Worm (Caenorhabditis elegans) whole organism, L3 larva: Measurements from ENCODE around the gene clc-9.

ENCODE experiments used
- ceh-16 ChIP-seq: sonication (generic microtip); optimal IDR thresholded peaks from 2 replicates; lab custom pipeline; 2017; ENCODE audit warnings: missing biosample characterization, missing genetic modification characterization
- daf-12 ChIP-seq: fragments of 150-350 bp; optimal IDR thresholded peaks from 2 replicates; lab custom pipeline; 2014; ENCODE audit warnings: missing biosample characterization, missing genetic modification reagents, missing genetic modification characterization
- elt-2 ChIP-seq: sonication (generic microtip); optimal IDR thresholded peaks from 2 replicates; lab custom pipeline; 2016; ENCODE audit warnings: missing genetic modification reagents, mild to moderate bottlenecking, missing genetic modification characterization, missing compliant biosample characterization
- eor-1 ChIP-seq, 2 experiments: fragments of 150-350 bp; optimal IDR thresholded peaks; 2 replicates each; lab custom pipeline; 2014 to 2018; ENCODE audit warnings: missing biosample characterization in 2 of 2, missing genetic modification characterization in 2 of 2
- fkh-10 ChIP-seq: sonication (generic microtip); optimal IDR thresholded peaks from 2 replicates; lab custom pipeline; 2017; ENCODE audit warnings: missing biosample characterization, missing genetic modification reagents, missing genetic modification characterization
- pha-4 ChIP-seq: fragments of 150-350 bp; optimal IDR thresholded peaks from 2 replicates; lab custom pipeline; 2014; ENCODE audit warnings: missing biosample characterization, missing genetic modification reagents, missing genetic modification characterization
- pqm-1 ChIP-seq: fragments of 150-350 bp; optimal IDR thresholded peaks from 2 replicates; lab custom pipeline; 2017; ENCODE audit warnings: missing biosample characterization, missing genetic modification characterization, inconsistent platforms
- unc-62 ChIP-seq: fragments of 150-350 bp; sonication (generic microtip); optimal IDR thresholded peaks from 4 replicates; lab custom pipeline; 2014; ENCODE audit warnings: missing biosample characterization, missing genetic modification reagents, missing genetic modification characterization

- no peak for TF ChIP-seq daf-12 (tag; lab: Kevin White, UChicago)
- TF ChIP-seq unc-62: no peak
- TF ChIP-seq fkh-10 (GFP tag; lab: Kevin White, UChicago): no peak
- no peak for TF ChIP-seq pha-4
- no peak for TF ChIP-seq ceh-16 (tag; lab: Kevin White, UChicago)
- TF ChIP-seq eor-1 (tag; optimal IDR thresholded peaks at IDR 0.05; lab: Kevin White, UChicago): no peak
- TF ChIP-seq pqm-1 (tag; lab: Kevin White, UChicago): no peak
- TF ChIP-seq elt-2 (tag; lab: Kevin White, UChicago): no peak
Observed at ce11 chrIV:11126004-11126027, 13.1 kb downstream of the clc-9 start, which contains the start of gene swsn-4.
